Fruit fly (Drosophila melanogaster) whole organism, embryonic: Measurements from ENCODE around the gene CG4957.

ENCODE experiments used
- Asciz ChIP-seq: fragments of 200-800 bp; sonication (Bioruptor generic); optimal IDR thresholded peaks from 2 replicates; lab custom pipeline; 2017; ENCODE audit warnings: missing biosample characterization, mild to moderate bottlenecking, missing genetic modification characterization, missing genetic modification reagents
- BtbVII ChIP-seq: fragments of 200-800 bp; sonication (Bioruptor generic); optimal IDR thresholded peaks from 3 replicates; lab custom pipeline; 2017; ENCODE audit warnings: missing biosample characterization, mild to moderate bottlenecking, missing genetic modification characterization
- CG10209 ChIP-seq: fragments of 200-800 bp; sonication (Bioruptor generic); optimal IDR thresholded peaks from 3 replicates; lab custom pipeline; 2017; ENCODE audit warnings: missing biosample characterization, mild to moderate bottlenecking, missing genetic modification characterization, missing genetic modification reagents
- CG18764 ChIP-seq: fragments of 200-800 bp; sonication (Bioruptor generic); optimal IDR thresholded peaks from 3 replicates; lab custom pipeline; 2016; ENCODE audit warnings: missing biosample characterization, missing genetic modification characterization
- CG2129 ChIP-seq: fragments of 200-800 bp; sonication (Bioruptor generic); IDR thresholded peaks from 2 replicates; pipeline ENCODE4 v1.3.6; 2022; ENCODE audit warnings: missing biosample characterization, missing genetic modification characterization; ENCODE audit not compliant: partially characterized antibody
- CG30431 ChIP-seq: fragments of 200-800 bp; sonication (Bioruptor generic); optimal IDR thresholded peaks from 2 replicates; lab custom pipeline; 2017; ENCODE audit warnings: missing biosample characterization, missing genetic modification characterization
- CG31441 ChIP-seq: fragments of 200-800 bp; sonication (Bioruptor generic); IDR thresholded peaks from 2 replicates; pipeline ENCODE4 v1.3.6; 2022; ENCODE audit warnings: missing biosample characterization, missing genetic modification characterization
- CG32772 ChIP-seq: fragments of 200-800 bp; sonication (Bioruptor generic); IDR thresholded peaks from 2 replicates; pipeline ENCODE4 v1.3.6; 2022; ENCODE audit warnings: missing biosample characterization, missing genetic modification characterization
- CG3407 ChIP-seq: fragments of 200-800 bp; sonication (Bioruptor generic); optimal IDR thresholded peaks from 2 replicates; lab custom pipeline; 2018; ENCODE audit warnings: missing biosample characterization, mild to moderate bottlenecking, missing genetic modification characterization
- CG6272 ChIP-seq: fragments of 200-800 bp; sonication (Bioruptor generic); IDR thresholded peaks from 2 replicates; pipeline ENCODE4 v1.3.6; 2022; ENCODE audit warnings: missing biosample characterization, missing genetic modification characterization
- CG6765 ChIP-seq: fragments of 200-800 bp; sonication (Bioruptor generic); optimal IDR thresholded peaks from 3 replicates; lab custom pipeline; 2017; ENCODE audit warnings: missing biosample characterization, mild to moderate bottlenecking, missing genetic modification characterization
- CG7745 ChIP-seq: fragments of 200-800 bp; sonication (Bioruptor generic); optimal IDR thresholded peaks from 2 replicates; lab custom pipeline; 2018; ENCODE audit warnings: missing biosample characterization, mild to moderate bottlenecking, missing genetic modification characterization, moderate library complexity
- CG8281 ChIP-seq: fragments of 200-800 bp; sonication (Bioruptor generic); optimal IDR thresholded peaks from 2 replicates; lab custom pipeline; 2018; ENCODE audit warnings: missing biosample characterization, mild to moderate bottlenecking, missing genetic modification characterization, moderate library complexity
- CG8388 ChIP-seq: fragments of 200-800 bp; sonication (Bioruptor generic); optimal IDR thresholded peaks from 2 replicates; lab custom pipeline; 2019; ENCODE audit warnings: missing biosample characterization, mild to moderate bottlenecking, missing genetic modification characterization, moderate library complexity
- CG9437 ChIP-seq: fragments of 200-800 bp; sonication (Bioruptor generic); optimal IDR thresholded peaks from 2 replicates; lab custom pipeline; 2018; ENCODE audit warnings: missing biosample characterization, mild to moderate bottlenecking, missing genetic modification characterization
- D ChIP-seq, 2 experiments: fragments of 200-800 bp in 1 of 2; fragments of >200 bp in 1 of 2; sonication (Bioruptor generic) in 1 of 2; optimal IDR thresholded peaks; 2 replicates in 1 of 2; 3 replicates in 1 of 2; lab custom pipeline; 2017; ENCODE audit warnings: mild to moderate bottlenecking in 1 of 2, missing biosample characterization in 1 of 2, missing genetic modification characterization in 1 of 2, missing genetic modification reagents in 1 of 2
- Elba2 ChIP-seq: fragments of 200-800 bp; sonication (Bioruptor generic); optimal IDR thresholded peaks from 3 replicates; lab custom pipeline; 2016; ENCODE audit warnings: missing biosample characterization, missing genetic modification characterization
- HLH4C ChIP-seq: fragments of 200-800 bp; sonication (Bioruptor generic); IDR thresholded peaks from 3 replicates; pipeline ENCODE4 v1.3.6; 2022; ENCODE audit warnings: missing biosample characterization, missing genetic modification characterization; ENCODE audit not compliant: partially characterized antibody
- Hand ChIP-seq: fragments of 200-800 bp; sonication (Bioruptor generic); optimal IDR thresholded peaks from 2 replicates; lab custom pipeline; 2017; ENCODE audit warnings: mild to moderate bottlenecking, missing biosample characterization, missing genetic modification reagents, missing genetic modification characterization
- Hey ChIP-seq: fragments of 200-800 bp; sonication (Bioruptor generic); optimal IDR thresholded peaks from 3 replicates; lab custom pipeline; 2018; ENCODE audit warnings: missing biosample characterization, mild to moderate bottlenecking, missing genetic modification characterization
- Hr51 ChIP-seq, 2 experiments: fragments of 200-800 bp; sonication (Bioruptor generic); optimal IDR thresholded peaks; 2 replicates in 1 of 2; 3 replicates in 1 of 2; lab custom pipeline; 2016 to 2018; ENCODE audit warnings: missing biosample characterization in 2 of 2, missing genetic modification characterization in 2 of 2, mild to moderate bottlenecking in 1 of 2, moderate library complexity in 1 of 2
- Lpt ChIP-seq: fragments of >200 bp; optimal IDR thresholded peaks from 2 replicates; lab custom pipeline; 2018; ENCODE audit warnings: missing biosample characterization, missing genetic modification characterization
- Meics ChIP-seq: fragments of 200-800 bp; sonication (Bioruptor generic); optimal IDR thresholded peaks from 2 replicates; lab custom pipeline; 2017; ENCODE audit warnings: missing biosample characterization, mild to moderate bottlenecking, missing genetic modification characterization
- Oli ChIP-seq: fragments of 200-800 bp; sonication (Bioruptor generic); optimal IDR thresholded peaks from 2 replicates; lab custom pipeline; 2018; ENCODE audit warnings: missing biosample characterization, mild to moderate bottlenecking, missing genetic modification characterization, moderate library complexity
- Pdp1 ChIP-seq, 2 experiments: fragments of 200-800 bp; sonication (Bioruptor generic); optimal IDR thresholded peaks; 3 replicates each; lab custom pipeline; 2016; ENCODE audit warnings: missing biosample characterization in 2 of 2, missing genetic modification characterization in 2 of 2, mild to moderate bottlenecking in 1 of 2, moderate library complexity in 1 of 2
- Poxn ChIP-seq: fragments of 200-800 bp; sonication (Bioruptor generic); IDR thresholded peaks from 2 replicates; pipeline ENCODE4 v1.3.6; 2022; ENCODE audit warnings: missing biosample characterization, missing genetic modification characterization
- TFAM ChIP-seq: fragments of 200-800 bp; sonication (Bioruptor generic); optimal IDR thresholded peaks from 2 replicates; lab custom pipeline; 2017; ENCODE audit warnings: missing biosample characterization, missing genetic modification characterization, inconsistent platforms
- cato ChIP-seq: fragments of 200-800 bp; sonication (Bioruptor generic); optimal IDR thresholded peaks from 2 replicates; lab custom pipeline; 2016; ENCODE audit warnings: missing biosample characterization, missing genetic modification characterization, borderline replicate concordance
- croc ChIP-seq: fragments of 200-800 bp; sonication (Bioruptor generic); conservative IDR thresholded peaks from 3 replicates; pipeline ENCODE4 v1.3.6; 2022; ENCODE audit warnings: missing biosample characterization, missing genetic modification characterization
- dati ChIP-seq: fragments of 200-800 bp; sonication (Bioruptor generic); IDR thresholded peaks from 2 replicates; pipeline ENCODE4 v1.3.6; 2022; ENCODE audit warnings: missing biosample characterization, missing genetic modification characterization
- dimm ChIP-seq: fragments of 200-800 bp; sonication (Bioruptor generic); IDR thresholded peaks from 2 replicates; pipeline ENCODE4 v1.3.6; 2022; ENCODE audit warnings: missing biosample characterization, missing genetic modification characterization
- dmrt99B ChIP-seq: fragments of 200-800 bp; sonication (Bioruptor generic); optimal IDR thresholded peaks from 2 replicates; lab custom pipeline; 2018; ENCODE audit warnings: missing biosample characterization, mild to moderate bottlenecking, missing genetic modification characterization, moderate library complexity
- emc ChIP-seq: fragments of 200-800 bp; sonication (Bioruptor generic); optimal IDR thresholded peaks from 2 replicates; lab custom pipeline; 2016; ENCODE audit warnings: missing biosample characterization, missing genetic modification characterization
- en ChIP-seq: fragments of 200-800 bp; sonication (Bioruptor generic); optimal IDR thresholded peaks from 2 replicates; lab custom pipeline; 2016; ENCODE audit warnings: missing biosample characterization, missing genetic modification characterization
- grn ChIP-seq: fragments of 200-800 bp; sonication (Bioruptor generic); optimal IDR thresholded peaks from 3 replicates; lab custom pipeline; 2017; ENCODE audit warnings: missing biosample characterization, missing genetic modification characterization
- gro ChIP-seq: fragments of 200-800 bp; sonication (Bioruptor generic); optimal IDR thresholded peaks from 2 replicates; lab custom pipeline; 2016; ENCODE audit warnings: missing biosample characterization, missing genetic modification characterization
- jing ChIP-seq: fragments of 200-800 bp; sonication (Bioruptor generic); optimal IDR thresholded peaks from 2 replicates; lab custom pipeline; 2018; ENCODE audit warnings: missing biosample characterization, mild to moderate bottlenecking, missing genetic modification characterization
- lbe ChIP-seq: fragments of 200-800 bp; sonication (Bioruptor generic); optimal IDR thresholded peaks from 2 replicates; lab custom pipeline; 2016; ENCODE audit warnings: missing biosample characterization, mild to moderate bottlenecking, missing genetic modification characterization
- repo ChIP-seq: fragments of 200-800 bp; sonication (Bioruptor generic); optimal IDR thresholded peaks from 2 replicates; lab custom pipeline; 2016; ENCODE audit warnings: missing biosample characterization, missing genetic modification characterization
- schlank ChIP-seq: fragments of 200-800 bp; sonication (Bioruptor generic); optimal IDR thresholded peaks from 2 replicates; lab custom pipeline; 2018; ENCODE audit warnings: missing biosample characterization, mild to moderate bottlenecking, missing genetic modification characterization
- sens-2 ChIP-seq: fragments of 200-800 bp; sonication (Bioruptor generic); IDR thresholded peaks from 2 replicates; pipeline ENCODE4 v1.3.6; 2022; ENCODE audit warnings: missing biosample characterization, missing genetic modification characterization
- shn ChIP-seq: fragments of 200-800 bp; sonication (Bioruptor generic); optimal IDR thresholded peaks from 3 replicates; lab custom pipeline; 2016; ENCODE audit warnings: missing biosample characterization, missing genetic modification characterization
- so ChIP-seq: fragments of 200-800 bp; sonication (Bioruptor generic); IDR thresholded peaks from 3 replicates; pipeline ENCODE4 v1.3.6; 2022; ENCODE audit warnings: missing biosample characterization, missing genetic modification characterization
- stwl ChIP-seq: fragments of 200-800 bp; sonication (Bioruptor generic); optimal IDR thresholded peaks from 3 replicates; lab custom pipeline; 2018; ENCODE audit warnings: missing biosample characterization, mild to moderate bottlenecking, missing genetic modification characterization, moderate library complexity
- tgo ChIP-seq: fragments of 200-800 bp; sonication (Bioruptor generic); IDR thresholded peaks from 3 replicates; pipeline ENCODE4 v1.3.6; 2022; ENCODE audit warnings: missing biosample characterization, missing genetic modification characterization
- tup ChIP-seq: fragments of 200-800 bp; sonication (Bioruptor generic); optimal IDR thresholded peaks from 2 replicates; lab custom pipeline; 2016; ENCODE audit warnings: missing biosample characterization, mild to moderate bottlenecking, missing genetic modification characterization, moderate library complexity
- twi ChIP-seq: fragments of 200-800 bp; optimal IDR thresholded peaks from 2 replicates; lab custom pipeline; 2019; ENCODE audit warnings: missing biosample characterization, mild to moderate bottlenecking, missing genetic modification characterization, moderate library complexity
- unc-4 ChIP-seq: fragments of 200-800 bp; sonication (Bioruptor generic); IDR thresholded peaks from 2 replicates; pipeline ENCODE4 v1.3.6; 2022; ENCODE audit warnings: missing biosample characterization, missing genetic modification characterization; ENCODE audit not compliant: partially characterized antibody

The CG4957 gene

DNA sequence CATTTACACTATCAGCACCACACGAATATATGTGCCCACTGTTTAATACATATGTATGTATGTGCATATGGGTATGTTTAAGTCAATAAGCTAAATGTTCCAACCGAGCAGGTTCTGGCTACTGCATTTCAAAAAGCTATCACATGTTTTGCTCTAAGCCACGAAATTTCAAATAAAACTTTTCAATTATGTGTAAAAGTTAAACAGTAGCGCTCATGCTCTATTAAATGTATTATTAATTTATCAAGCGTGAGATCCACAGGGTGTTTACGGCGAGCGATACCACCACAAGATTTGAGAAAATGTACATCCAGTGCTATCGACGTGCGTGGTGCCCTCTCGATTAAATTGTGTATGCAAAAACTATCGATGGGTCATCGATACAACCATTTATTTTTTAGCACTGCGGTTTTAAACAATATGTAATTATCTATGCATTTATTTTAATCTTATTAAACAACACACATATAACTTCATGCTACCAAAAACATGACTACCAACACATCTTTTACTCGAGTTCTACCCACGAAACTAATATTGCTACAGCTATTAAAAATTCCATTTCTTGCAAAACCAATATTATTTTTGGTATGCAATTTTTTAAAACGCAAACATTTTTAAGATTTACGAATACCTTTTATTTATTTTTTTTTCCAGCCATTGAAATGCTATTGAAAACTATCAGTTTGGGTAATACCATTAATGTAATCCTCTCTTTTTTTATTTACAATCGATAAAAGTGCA, 7.8 kb upstream of the CG4957 start, which contains the start of gene Pten:
Gene Pten, minus strand, starts transcription at position 300 of the 744 bp plus-strand sequence.
- TF ChIP-seq CG32772 (GFP tag; lab: Robert Waterston, UW) (no peak), CG3407 (GFP tag; lab: Kevin White, UChicago) (no peak), BtbVII (GFP tag; lab: Kevin White, UChicago) (peak; percentile 38), dmrt99B (tag; lab: Kevin White, UChicago) (no peak), Elba2 (GFP tag; lab: Kevin White, UChicago) (peak; percentile 12), grn (GFP tag; lab: Kevin White, UChicago) (peak; percentile 49), Oli (no peak), CG7745 (tag; lab: Kevin White, UChicago) (no peak), HLH4C (GFP tag; lab: Robert Waterston, UW) (peak; percentile 94), dati (no peak), CG10209 (GFP tag; lab: Kevin White, UChicago) (no peak), cato (GFP tag; lab: Kevin White, UChicago) (peak; percentile 67), dimm (GFP tag; lab: Robert Waterston, UW) (no peak), Hey (tag; lab: Kevin White, UChicago) (no peak), twi (tag; lab: Kevin White, UChicago) (no peak), unc-4 (GFP tag; lab: Robert Waterston, UW) (peak; percentile 75), en (GFP tag; lab: Kevin White, UChicago) (peak; percentile 51), CG6272 (GFP tag; lab: Robert Waterston, UW) (no peak), Hr51 (GFP tag; optimal IDR thresholded peaks at IDR 0.05; lab: Kevin White, UChicago) (peak in 1 of 2 experiments; percentile 46), Lpt (no peak), repo (GFP tag; lab: Kevin White, UChicago) (peak; percentile 42), Meics (GFP tag; lab: Kevin White, UChicago) (peak; percentile 75), tgo (GFP tag; lab: Robert Waterston, UW) (peak; percentile 51; the same call in 1 of the 3 replicates), CG6765 (GFP tag; lab: Kevin White, UChicago) (peak; percentile 37), tup (no peak), CG30431 (GFP tag; lab: Kevin White, UChicago) (no peak), schlank (no peak), jing (GFP tag; lab: Kevin White, UChicago) (no peak), emc (peak; percentile 7), TFAM (no peak), Poxn (GFP tag; lab: Robert Waterston, UW) (no peak), CG9437 (GFP tag; lab: Kevin White, UChicago) (peak; percentile 25), CG18764 (peak; percentile 100), croc (GFP tag; lab: Robert Waterston, UW) (peak; percentile 31; the same call in 2 of the 3 replicates), Asciz (GFP tag; lab: Kevin White, UChicago) (no peak), shn (peak; percentile 5), CG2129 (GFP tag; lab: Robert Waterston, UW) (peak; percentile 73), CG8281 (no peak), so (GFP tag; lab: Robert Waterston, UW) (no peak), Pdp1 (GFP tag; optimal IDR thresholded peaks at IDR 0.05; lab: Kevin White, UChicago) (peak; percentile 56 to 60), lbe (GFP tag; lab: Kevin White, UChicago) (peak; percentile 7), D (optimal IDR thresholded peaks at IDR 0.05; lab: Kevin White, UChicago) (no peak), D (GFP tag; optimal IDR thresholded peaks at IDR 0.05; lab: Kevin White, UChicago) (peak; percentile 65), stwl (peak; percentile 60), CG8388 (peak; percentile 66), Hand (GFP tag; lab: Kevin White, UChicago) (no peak), sens-2 (no peak), CG31441 (GFP tag; lab: Robert Waterston, UW) (no peak), gro (GFP tag; lab: Kevin White, UChicago) (peak; percentile 59)
